Worm (Caenorhabditis elegans): Measurements from ENCODE around the gene srh-95.

DNA sequence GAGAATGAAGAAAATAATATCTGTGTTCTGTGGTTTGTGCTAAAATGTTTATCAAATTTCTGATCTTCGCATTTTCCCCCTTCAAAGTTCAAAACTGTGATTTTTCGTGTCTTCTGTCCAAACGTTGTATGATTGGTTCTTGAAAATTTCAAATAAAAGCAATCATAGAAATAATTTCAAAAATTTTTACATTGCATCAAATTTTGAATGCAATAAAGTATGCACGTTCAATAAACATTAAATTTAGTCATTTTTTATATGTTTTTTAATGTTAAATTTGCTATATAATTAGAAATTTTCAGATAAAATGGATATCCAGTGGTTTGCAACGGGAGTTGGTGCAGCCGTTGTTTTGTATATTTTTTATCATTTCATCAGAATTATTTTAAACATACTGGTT, 22.7 kb upstream of the srh-95 start, which contains the start of gene stdh-2:
- TF ChIP-seq tbx-7 (tag; optimal IDR thresholded peaks at IDR 0.05) (no peak), lin-11 (tag; optimal IDR thresholded peaks at IDR 0.05) (no peak), rnt-1 (tag; optimal IDR thresholded peaks at IDR 0.05) (no peak), tbx-2 (tag; optimal IDR thresholded peaks at IDR 0.05) (no peak), ttx-3 (tag; optimal IDR thresholded peaks at IDR 0.05) (no peak), nhr-232 (tag; optimal IDR thresholded peaks at IDR 0.05) (no peak), pqm-1 (tag; optimal IDR thresholded peaks at IDR 0.05) (no peak), ama-1 (optimal IDR thresholded peaks at IDR 0.05) (no peak), sox-4 (tag; optimal IDR thresholded peaks at IDR 0.05) (no peak), eyg-1 (tag; optimal IDR thresholded peaks at IDR 0.05) (no peak), pha-4 (tag; optimal IDR thresholded peaks at IDR 0.05) (no peak), fax-1 (tag; optimal IDR thresholded peaks at IDR 0.05) (no peak), che-1 (tag; optimal IDR thresholded peaks at IDR 0.05) (no peak)

Data from whole organism, late embryonic.